Worm (Caenorhabditis elegans) whole organism, young adult: ENCODE measurements around the gene rilp-1.

Experiments used
- F55B11.4 ChIP-seq: sonication (generic microtip); optimal IDR thresholded peaks from 2 replicates; lab custom pipeline; 2016; ENCODE audit warnings: missing compliant biosample characterization, missing genetic modification characterization, borderline replicate concordance; ENCODE audit not compliant: insufficient read depth
- T07F8.4 ChIP-seq: sonication (generic microtip); optimal IDR thresholded peaks from 2 replicates; lab custom pipeline; 2016; ENCODE audit warnings: mild to moderate bottlenecking, missing genetic modification characterization, moderate library complexity, missing compliant biosample characterization
- Y56A3A.18 ChIP-seq: fragments of 200-800 bp; sonication (Bioruptor generic); IDR thresholded peaks from 2 replicates; pipeline ENCODE4 v1.3.6; 2022; ENCODE audit warnings: missing genetic modification reagents, missing genetic modification characterization, missing compliant biosample characterization
- attf-5 ChIP-seq: fragments of 200-800 bp; sonication (Bioruptor generic); optimal IDR thresholded peaks from 2 replicates; lab custom pipeline; 2018; ENCODE audit warnings: mild to moderate bottlenecking, missing genetic modification characterization, missing compliant biosample characterization
- bed-2 ChIP-seq: fragments of 200-800 bp; sonication (Bioruptor generic); IDR thresholded peaks from 2 replicates; pipeline ENCODE4 v1.3.6; 2022; ENCODE audit warnings: missing genetic modification reagents, missing genetic modification characterization, missing compliant biosample characterization
- ccch-3 ChIP-seq: fragments of 200-800 bp; sonication (Bioruptor generic); optimal IDR thresholded peaks from 2 replicates; lab custom pipeline; 2018; ENCODE audit warnings: mild to moderate bottlenecking, missing genetic modification characterization, missing compliant biosample characterization
- cebp-1 ChIP-seq, 2 experiments: fragments of 200-800 bp in 1 of 2; sonication (Bioruptor generic) in 1 of 2; sonication (generic microtip) in 1 of 2; IDR thresholded peaks in 1 of 2; optimal IDR thresholded peaks in 1 of 2; 2 replicates each; pipeline versions ENCODE4 v1.3.6 to Lab custom; 2017 to 2022; ENCODE audit warnings: missing compliant biosample characterization in 2 of 2, missing genetic modification characterization in 2 of 2, mild to moderate bottlenecking in 1 of 2, missing genetic modification reagents in 1 of 2, moderate library complexity in 1 of 2
- ceh-27 ChIP-seq: fragments of 200-800 bp; sonication (Bioruptor generic); optimal IDR thresholded peaks from 2 replicates; lab custom pipeline; 2018; ENCODE audit warnings: mild to moderate bottlenecking, missing genetic modification characterization, moderate library complexity, missing compliant biosample characterization
- ceh-79 ChIP-seq: sonication (generic microtip); optimal IDR thresholded peaks from 2 replicates; lab custom pipeline; 2017; ENCODE audit warnings: mild to moderate bottlenecking, missing genetic modification characterization, missing compliant biosample characterization
- ceh-91 ChIP-seq: fragments of 200-800 bp; sonication (Bioruptor generic); IDR thresholded peaks from 2 replicates; pipeline ENCODE4 v1.3.6; 2022; ENCODE audit warnings: missing genetic modification reagents, missing genetic modification characterization, missing compliant biosample characterization
- efl-1 ChIP-seq: fragments of 150-350 bp; optimal IDR thresholded peaks from 2 replicates; lab custom pipeline; 2014; ENCODE audit warnings: missing biosample characterization, missing genetic modification reagents, missing genetic modification characterization
- egl-18 ChIP-seq: fragments of 200-800 bp; sonication (Bioruptor generic); IDR thresholded peaks from 2 replicates; pipeline ENCODE4 v1.3.6; 2022; ENCODE audit warnings: missing genetic modification reagents, missing genetic modification characterization, missing compliant biosample characterization
- egrh-3 ChIP-seq: fragments of 200-800 bp; sonication (Bioruptor generic); IDR thresholded peaks from 2 replicates; pipeline ENCODE4 v1.3.6; 2022; ENCODE audit warnings: missing genetic modification reagents, missing genetic modification characterization, missing compliant biosample characterization
- ekl-4 ChIP-seq: fragments of 200-800 bp; sonication (Bioruptor generic); IDR thresholded peaks from 2 replicates; pipeline ENCODE4 v1.3.6; 2022; ENCODE audit warnings: missing genetic modification reagents, missing genetic modification characterization, missing compliant biosample characterization
- ets-4 ChIP-seq: fragments of 200-800 bp; sonication (Bioruptor generic); optimal IDR thresholded peaks from 2 replicates; lab custom pipeline; 2018; ENCODE audit warnings: mild to moderate bottlenecking, missing genetic modification characterization, missing compliant biosample characterization
- let-607 ChIP-seq, 2 experiments: fragments of 200-800 bp in 1 of 2; sonication (Bioruptor generic) in 1 of 2; sonication (generic microtip) in 1 of 2; optimal IDR thresholded peaks; 2 replicates each; lab custom pipeline; 2016 to 2018; ENCODE audit warnings: mild to moderate bottlenecking in 2 of 2, missing compliant biosample characterization in 2 of 2, missing genetic modification characterization in 2 of 2, moderate library complexity in 2 of 2, missing genotype in 1 of 2
- madf-10 ChIP-seq: sonication (generic microtip); optimal IDR thresholded peaks from 2 replicates; lab custom pipeline; 2016; ENCODE audit warnings: mild to moderate bottlenecking, missing genetic modification characterization, missing compliant biosample characterization
- madf-6 ChIP-seq: fragments of 200-800 bp; sonication (Bioruptor generic); IDR thresholded peaks from 2 replicates; pipeline ENCODE4 v1.3.6; 2022; ENCODE audit warnings: missing genetic modification reagents, missing genetic modification characterization, missing compliant biosample characterization
- mcd-1 ChIP-seq: fragments of 200-800 bp; sonication (Bioruptor generic); IDR thresholded peaks from 2 replicates; pipeline ENCODE4 v1.3.6; 2022; ENCODE audit warnings: missing genetic modification reagents, missing genetic modification characterization, missing compliant biosample characterization
- mxl-1 ChIP-seq: sonication (generic microtip); optimal IDR thresholded peaks from 2 replicates; lab custom pipeline; 2016; ENCODE audit warnings: missing genetic modification characterization, missing compliant biosample characterization
- nfyb-1 ChIP-seq: fragments of 200-800 bp; sonication (Bioruptor generic); IDR thresholded peaks from 2 replicates; pipeline ENCODE4 v1.3.6; 2022; ENCODE audit warnings: missing genetic modification reagents, missing genetic modification characterization, missing compliant biosample characterization
- nhr-120 ChIP-seq: fragments of 200-800 bp; sonication (Bioruptor generic); IDR thresholded peaks from 2 replicates; pipeline ENCODE4 v1.3.6; 2022; ENCODE audit warnings: missing genetic modification characterization, missing compliant biosample characterization
- nhr-80 ChIP-seq: sonication (generic microtip); optimal IDR thresholded peaks from 2 replicates; lab custom pipeline; 2016; ENCODE audit warnings: missing genetic modification characterization, missing compliant biosample characterization
- nhr-90 ChIP-seq: sonication (generic microtip); optimal IDR thresholded peaks from 2 replicates; lab custom pipeline; 2016; ENCODE audit warnings: missing genotype, mild to moderate bottlenecking, missing genetic modification characterization, missing compliant biosample characterization
- repo-1 ChIP-seq: sonication (generic microtip); optimal IDR thresholded peaks from 2 replicates; lab custom pipeline; 2017; ENCODE audit warnings: mild to moderate bottlenecking, missing genetic modification characterization, missing compliant biosample characterization
- snpc-1.1 ChIP-seq: sonication (generic microtip); optimal IDR thresholded peaks from 2 replicates; lab custom pipeline; 2017; ENCODE audit warnings: missing genetic modification characterization, mild to moderate bottlenecking, missing compliant biosample characterization, antibody characterized with exemption, moderate library complexity, missing genotype, missing genetic modification reagents; ENCODE audit not compliant: insufficient read depth
- snpc-1.3 ChIP-seq: sonication (generic microtip); optimal IDR thresholded peaks from 2 replicates; lab custom pipeline; 2017; ENCODE audit warnings: missing genetic modification characterization, mild to moderate bottlenecking, missing compliant biosample characterization, antibody characterized with exemption, moderate library complexity, missing genotype, missing genetic modification reagents; ENCODE audit not compliant: insufficient read depth
- snpc-3.4 ChIP-seq: sonication (generic microtip); optimal IDR thresholded peaks from 2 replicates; lab custom pipeline; 2017; ENCODE audit warnings: missing genetic modification characterization, mild to moderate bottlenecking, missing compliant biosample characterization, antibody characterized with exemption, moderate library complexity, missing genotype, missing genetic modification reagents
- sptf-2 ChIP-seq: fragments of 200-800 bp; sonication (Bioruptor generic); optimal IDR thresholded peaks from 2 replicates; lab custom pipeline; 2018; ENCODE audit warnings: mild to moderate bottlenecking, missing genetic modification characterization, missing compliant biosample characterization
- tbp1 ChIP-seq: fragments of 200-800 bp; sonication (Bioruptor generic); optimal IDR thresholded peaks from 2 replicates; lab custom pipeline; 2018; ENCODE audit warnings: mild to moderate bottlenecking, missing genetic modification characterization, missing compliant biosample characterization
- zfh-2 ChIP-seq: fragments of 200-800 bp; sonication (Bioruptor generic); conservative IDR thresholded peaks from 2 replicates; pipeline ENCODE4 v1.3.6; 2022; ENCODE audit warnings: missing genetic modification reagents, missing genetic modification characterization, missing compliant biosample characterization
- ztf-25 ChIP-seq: fragments of 200-800 bp; sonication (Bioruptor generic); IDR thresholded peaks from 2 replicates; pipeline ENCODE4 v1.3.6; 2022; ENCODE audit warnings: missing genetic modification reagents, missing genetic modification characterization, missing compliant biosample characterization
- ztf-28 ChIP-seq: fragments of 200-800 bp; sonication (Bioruptor generic); IDR thresholded peaks from 2 replicates; pipeline ENCODE4 v1.3.6; 2022; ENCODE audit warnings: missing genetic modification reagents, missing genetic modification characterization, missing compliant biosample characterization
- ztf-3 ChIP-seq: fragments of 200-800 bp; sonication (Bioruptor generic); optimal IDR thresholded peaks from 2 replicates; lab custom pipeline; 2018; ENCODE audit warnings: mild to moderate bottlenecking, missing genetic modification characterization, missing compliant biosample characterization

The rilp-1 gene

DNA sequence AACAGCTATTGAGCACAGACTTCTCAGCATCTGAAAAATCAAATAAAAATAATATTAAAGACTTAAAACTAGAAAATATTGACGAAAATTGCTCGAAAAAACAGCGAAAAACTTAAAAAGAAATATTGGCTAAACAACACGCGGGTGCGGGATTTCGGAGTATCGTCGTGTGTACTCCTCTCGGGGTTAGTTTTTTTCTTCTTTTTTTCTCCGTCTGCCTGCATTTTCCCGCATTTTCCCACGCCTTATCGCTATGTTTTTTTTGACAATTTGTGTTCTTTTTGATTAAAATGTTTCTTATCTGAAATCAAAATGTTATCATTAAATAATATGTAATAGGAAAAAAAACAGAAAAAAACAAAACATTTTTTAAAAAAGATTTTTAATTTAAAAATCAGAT is 5.6 kb upstream of the rilp-1 start, which contains the start of gene mrps-31 (continued):
- TF ChIP-seq let-607 (tag; optimal IDR thresholded peaks at IDR 0.05; lab: Kevin White, UChicago) (peak in 1 of 2 experiments; percentile 25), madf-6 (GFP tag; lab: Robert Waterston, UW) (0 out of 2 replicates have a peak, but pooled peaks have one; percentile 28), ekl-4 (no peak), attf-5 (peak; percentile 16), mcd-1 (0 out of 2 replicates have a peak, but pooled peaks have one; percentile 21)

DNA sequence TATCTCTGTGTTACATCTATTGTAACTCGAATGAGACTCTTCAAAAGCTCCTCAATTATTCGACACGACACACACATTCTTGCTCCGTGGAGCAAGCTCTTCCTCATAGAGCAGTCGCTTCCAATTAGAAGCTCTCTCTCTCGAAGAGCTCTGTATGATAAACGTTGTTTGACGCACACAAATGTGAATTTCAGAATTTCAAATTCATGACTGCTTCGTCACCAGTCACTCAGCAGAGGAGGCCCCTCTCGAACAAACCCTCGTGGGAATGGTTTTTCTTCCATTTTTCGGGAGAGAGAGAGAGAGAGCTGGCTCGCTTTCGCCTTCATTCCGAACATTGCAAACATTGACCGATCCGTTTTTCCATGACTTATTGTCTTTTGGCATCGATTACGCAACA is 3.6 kb upstream of the rilp-1 start:
- TF ChIP-seq egrh-3, result no peak
- TF ChIP-seq snpc-3.4 (tag; lab: Kevin White, UChicago), result no peak
- no peak for TF ChIP-seq ztf-25
- TF ChIP-seq Y56A3A.18 (GFP tag; lab: Robert Waterston, UW), result no peak
- no peak for TF ChIP-seq snpc-1.1
- TF ChIP-seq ceh-27 (GFP tag; lab: Kevin White, UChicago), result no peak
- no peak for TF ChIP-seq egl-18 (GFP tag; lab: Robert Waterston, UW)
- TF ChIP-seq cebp-1 (GFP tag; IDR thresholded peaks at IDR 0.05; lab: Robert Waterston, UW), result no peak
- TF ChIP-seq cebp-1 (tag; optimal IDR thresholded peaks at IDR 0.05; lab: Kevin White, UChicago), result peak; percentile 8

DNA sequence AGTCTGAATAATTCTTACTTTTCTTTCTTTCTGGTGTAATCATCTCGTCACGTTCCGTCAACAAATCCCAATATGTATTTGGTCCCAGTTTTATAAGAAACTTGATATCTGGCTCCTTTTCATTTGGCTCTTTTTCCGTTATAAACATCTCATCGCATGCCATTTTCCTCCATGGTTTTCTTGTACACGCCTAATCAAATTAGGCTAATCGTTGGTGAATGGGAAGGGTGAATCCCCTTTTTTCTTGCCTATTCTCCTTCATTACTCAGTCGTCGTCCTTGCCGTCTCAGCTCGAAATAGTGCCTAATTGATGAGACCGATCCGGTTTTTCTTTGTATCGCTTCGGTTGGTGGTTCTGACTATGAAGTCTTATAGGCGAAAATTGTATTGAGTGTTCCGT is 1.8 kb upstream of the rilp-1 start:
- no peak for TF ChIP-seq repo-1 (tag; lab: Kevin White, UChicago)
- no peak for TF ChIP-seq nhr-120 (GFP tag; lab: Robert Waterston, UW)
- no peak for TF ChIP-seq ceh-91 (GFP tag; lab: Robert Waterston, UW)
- TF ChIP-seq ztf-3, result no peak
- no peak for TF ChIP-seq nhr-90 (tag; lab: Kevin White, UChicago)
- no peak for TF ChIP-seq bed-2 (GFP tag; lab: Robert Waterston, UW)
- TF ChIP-seq ets-4, result no peak
- no peak for TF ChIP-seq T07F8.4 (tag; lab: Kevin White, UChicago)
- TF ChIP-seq sptf-2 (GFP tag; lab: Kevin White, UChicago), result no peak

DNA sequence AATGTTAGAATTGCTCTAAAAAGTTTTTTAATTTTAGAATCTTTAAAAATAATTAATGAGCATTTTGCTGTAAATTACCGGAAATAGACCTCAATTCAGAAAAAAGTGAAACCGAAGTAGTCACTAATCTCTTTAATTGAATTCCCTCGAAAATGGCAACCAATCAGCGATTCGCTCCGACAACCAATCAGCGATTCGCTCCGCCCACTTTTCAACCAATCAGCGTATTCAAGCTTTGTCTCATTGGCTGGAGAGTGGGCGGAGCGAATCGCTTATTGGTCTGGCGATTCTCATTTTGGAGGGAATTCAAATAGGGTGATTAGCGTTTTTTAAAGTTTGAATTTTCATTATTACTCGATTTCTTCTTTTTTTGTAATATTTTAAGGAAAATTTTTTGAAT is 1.1 kb upstream of the rilp-1 start:
- TF ChIP-seq tbp1 (GFP tag; lab: Kevin White, UChicago) (no peak), nfyb-1 (GFP tag; lab: Robert Waterston, UW) (peak; percentile 73), madf-10 (no peak), mxl-1 (tag; lab: Kevin White, UChicago) (no peak)

DNA sequence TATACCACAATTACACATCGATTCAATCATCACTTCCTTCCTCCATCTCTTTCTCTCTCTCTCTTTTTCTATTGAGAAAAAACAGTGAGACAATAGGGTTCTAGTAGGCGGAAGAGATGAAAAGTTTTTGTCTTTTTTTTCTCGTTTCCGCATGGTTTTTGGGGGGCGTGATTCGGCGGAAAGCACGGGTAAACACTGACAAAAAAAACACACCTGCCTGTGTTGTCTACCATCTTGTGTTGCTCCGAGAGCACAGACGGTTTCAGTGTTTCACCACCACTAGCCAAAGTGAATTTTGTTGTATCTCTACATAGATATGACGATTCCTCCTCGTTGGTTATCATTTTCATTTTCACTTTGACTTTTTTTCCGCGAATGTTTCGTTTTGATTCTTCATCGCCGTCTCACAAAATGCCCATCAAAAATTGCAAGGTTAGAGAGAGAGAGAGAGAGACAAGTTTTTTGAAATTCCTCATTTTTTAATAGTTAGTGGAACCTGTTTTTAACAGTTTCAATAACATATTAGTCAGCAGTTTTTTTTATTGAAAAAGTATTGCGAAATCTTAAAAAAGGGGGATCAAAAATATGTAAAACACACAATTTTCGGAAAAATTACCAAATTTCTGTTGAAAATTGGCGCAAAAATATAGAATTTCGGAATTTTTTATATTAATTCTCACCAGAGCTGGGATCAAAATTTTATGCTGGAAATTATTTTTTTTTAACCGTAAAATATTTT is 1.5 kb downstream of the rilp-1 start:
- TF ChIP-seq F55B11.4 (tag; lab: Kevin White, UChicago) (no peak), ceh-79 (tag; lab: Kevin White, UChicago) (no peak), ztf-28 (GFP tag; lab: Robert Waterston, UW) (no peak), attf-5 (peak; percentile 61), mcd-1 (no peak), zfh-2 (peak; percentile 45; the same call in 1 of the 2 replicates), ekl-4 (no peak), nhr-80 (peak; percentile 86), snpc-1.3 (tag; lab: Kevin White, UChicago) (no peak), ccch-3 (GFP tag; lab: Kevin White, UChicago) (no peak), cebp-1 (GFP tag; IDR thresholded peaks at IDR 0.05; lab: Robert Waterston, UW) (peak; percentile 52; the same call in 1 of the 2 replicates), cebp-1 (tag; optimal IDR thresholded peaks at IDR 0.05; lab: Kevin White, UChicago) (peak; percentile 91), T07F8.4 (tag; lab: Kevin White, UChicago) (no peak), efl-1 (GFP tag; lab: Kevin White, UChicago) (no peak), egl-18 (GFP tag; lab: Robert Waterston, UW) (no peak)
